Worm (Caenorhabditis elegans) whole organism, early embryonic: ENCODE measurements around the gene arrd-3.

Source experiments
- B0310.2 ChIP-seq: sonication (generic microtip); optimal IDR thresholded peaks from 2 replicates; lab custom pipeline; 2016; ENCODE audit warnings: mild to moderate bottlenecking, missing genetic modification characterization, missing compliant biosample characterization
- aly-1 ChIP-seq: sonication (generic microtip); optimal IDR thresholded peaks from 2 replicates; lab custom pipeline; 2016; ENCODE audit warnings: missing genetic modification characterization, missing compliant biosample characterization
- ama-1 ChIP-seq: fragments of 150-350 bp; optimal IDR thresholded peaks from 2 replicates; lab custom pipeline; 2014
- flt-1 ChIP-seq: fragments of 200-800 bp; sonication (Bioruptor generic); IDR thresholded peaks from 2 replicates; pipeline ENCODE4 v1.3.6; 2022; ENCODE audit warnings: missing genetic modification characterization, missing compliant biosample characterization
- hmg-4 ChIP-seq: fragments of 200-800 bp; sonication (Bioruptor generic); optimal IDR thresholded peaks from 2 replicates; lab custom pipeline; 2018; ENCODE audit warnings: mild to moderate bottlenecking, missing genetic modification characterization, missing compliant biosample characterization
- hnd-1 ChIP-seq: sonication (generic microtip); optimal IDR thresholded peaks from 2 replicates; lab custom pipeline; 2016; ENCODE audit warnings: missing genetic modification characterization, missing compliant biosample characterization
- tbx-11 ChIP-seq: fragments of 200-800 bp; sonication (Bioruptor generic); IDR thresholded peaks from 2 replicates; pipeline ENCODE4 v1.3.6; 2022; ENCODE audit warnings: missing genetic modification characterization, missing compliant biosample characterization
- tbx-37 ChIP-seq: fragments of 200-800 bp; sonication (Bioruptor generic); conservative IDR thresholded peaks from 2 replicates; pipeline ENCODE4 v1.3.6; 2022; ENCODE audit warnings: missing genetic modification reagents, missing genetic modification characterization, missing compliant biosample characterization

DNA sequence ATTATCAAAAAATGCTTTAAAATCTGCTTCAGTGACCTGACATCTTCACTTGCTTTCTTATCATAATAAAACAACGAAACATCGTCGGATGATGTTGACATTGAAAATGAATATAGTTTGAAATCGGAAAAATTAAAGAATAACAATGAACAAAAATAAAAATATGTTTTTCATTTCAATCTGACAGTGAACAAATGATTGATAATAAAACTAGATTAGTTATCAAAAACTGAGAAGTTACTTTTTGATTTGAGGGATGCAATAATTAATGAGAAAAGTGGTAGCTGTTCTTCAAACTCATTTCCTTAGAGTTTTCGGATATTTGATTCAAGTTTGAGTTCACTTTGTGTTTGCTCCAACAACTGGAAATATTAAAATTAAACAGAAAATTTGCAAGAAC is 31.2 kb downstream of the arrd-3 start, which contains the start of gene chil-15:
- TF ChIP-seq B0310.2 (tag; lab: Kevin White, UChicago) (no peak), ama-1 (lab: Kevin White, UChicago) (no peak), hmg-4 (GFP tag; lab: Kevin White, UChicago) (no peak), aly-1 (no peak), tbx-11 (no peak), hnd-1 (tag; lab: Kevin White, UChicago) (no peak), flt-1 (GFP tag; lab: Robert Waterston, UW) (no peak), tbx-37 (GFP tag; lab: Robert Waterston, UW) (no peak)
